Fruit fly (Drosophila melanogaster) whole organism, wandering third instar larva: ENCODE results near the gene CG14321.

Source experiments
- Vsx2 ChIP-seq: fragments of 200-300, 225-300 bp; sonication (Bioruptor generic); optimal IDR thresholded peaks from 2 replicates; lab custom pipeline; 2018; ENCODE audit warnings: missing biosample characterization, missing genetic modification characterization; ENCODE audit not compliant: partially characterized antibody
- psq ChIP-seq: fragments of 200-800 bp; sonication (Bioruptor generic); optimal IDR thresholded peaks from 3 replicates; lab custom pipeline; 2017; ENCODE audit warnings: missing biosample characterization, mild to moderate bottlenecking, missing genetic modification characterization, moderate library complexity
- usp ChIP-seq: fragments of >200 bp; optimal IDR thresholded peaks from 2 replicates; lab custom pipeline; 2017; ENCODE audit warnings: missing biosample characterization, missing genetic modification characterization

DNA sequence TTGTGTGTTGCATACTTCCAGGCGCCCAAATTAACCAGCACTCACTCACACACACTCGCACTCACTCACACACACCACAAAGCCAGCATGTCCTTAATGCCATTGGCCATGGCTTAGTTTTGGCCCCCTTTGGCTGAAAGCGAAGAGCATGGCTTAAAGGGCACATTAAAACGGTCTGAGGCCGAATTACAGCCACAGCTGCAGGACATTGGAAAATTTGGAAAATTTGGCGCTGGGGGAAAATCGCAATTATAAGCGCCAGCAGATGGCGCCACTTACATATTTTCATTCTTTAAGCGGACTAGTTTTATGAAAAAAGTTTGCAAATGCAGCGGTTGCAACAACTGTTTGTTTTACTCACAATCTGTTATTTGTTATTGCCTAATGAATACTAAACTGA, 9.1 kb downstream of the CG14321 start:
- TF ChIP-seq usp (GFP tag; lab: Kevin White, UChicago) = no peak
- no peak for TF ChIP-seq Vsx2
- no peak for TF ChIP-seq psq (GFP tag; lab: Kevin White, UChicago)
